Fruit fly (Drosophila melanogaster) whole organism, embryonic: ENCODE data around the gene neb.

Experiments used
- CG10979 ChIP-seq: fragments of 200-800 bp; sonication (Bioruptor generic); optimal IDR thresholded peaks from 2 replicates; lab custom pipeline; 2018; ENCODE audit warnings: missing biosample characterization, mild to moderate bottlenecking, missing genetic modification characterization, moderate library complexity
- CG11085 ChIP-seq: fragments of 200-800 bp; sonication (Bioruptor generic); IDR thresholded peaks from 2 replicates; pipeline ENCODE4 v1.3.6; 2022; ENCODE audit warnings: missing biosample characterization, missing genetic modification characterization
- CG11696 ChIP-seq: fragments of 200-800 bp; sonication (Bioruptor generic); IDR thresholded peaks from 2 replicates; pipeline ENCODE4 v1.3.6; 2022; ENCODE audit warnings: missing biosample characterization, missing genetic modification characterization
- CG12155 ChIP-seq: fragments of 200-800 bp; sonication (Bioruptor generic); optimal IDR thresholded peaks from 3 replicates; lab custom pipeline; 2016; ENCODE audit warnings: missing biosample characterization, missing genetic modification characterization
- CG12744 ChIP-seq: fragments of 200-800 bp; sonication (Bioruptor generic); optimal IDR thresholded peaks from 2 replicates; lab custom pipeline; 2016; ENCODE audit warnings: missing biosample characterization, missing genetic modification characterization
- CG13296 ChIP-seq: fragments of 200-800 bp; sonication (Bioruptor generic); optimal IDR thresholded peaks from 3 replicates; lab custom pipeline; 2018; ENCODE audit warnings: missing biosample characterization, mild to moderate bottlenecking, missing genetic modification characterization
- CG13424 ChIP-seq: fragments of 200-800 bp; sonication (Bioruptor generic); optimal IDR thresholded peaks from 2 replicates; lab custom pipeline; 2019; ENCODE audit warnings: missing biosample characterization, mild to moderate bottlenecking, missing genetic modification characterization, moderate library complexity
- CG17359 ChIP-seq: fragments of 200-800 bp; sonication (Bioruptor generic); optimal IDR thresholded peaks from 3 replicates; lab custom pipeline; 2018; ENCODE audit warnings: missing biosample characterization, mild to moderate bottlenecking, missing genetic modification characterization, moderate library complexity
- CG1792 ChIP-seq: fragments of 200-800 bp; sonication (Bioruptor generic); optimal IDR thresholded peaks from 2 replicates; lab custom pipeline; 2016; ENCODE audit warnings: missing biosample characterization, missing genetic modification characterization
- CG3163 ChIP-seq: fragments of 200-800 bp; sonication (Bioruptor generic); optimal IDR thresholded peaks from 3 replicates; lab custom pipeline; 2016; ENCODE audit warnings: missing biosample characterization, missing genetic modification characterization
- CG32532 ChIP-seq: fragments of 200-800 bp; sonication (Bioruptor generic); IDR thresholded peaks from 2 replicates; pipeline ENCODE4 v1.3.6; 2022; ENCODE audit warnings: missing biosample characterization, missing genetic modification characterization
- CG33213 ChIP-seq: fragments of 200-800 bp; sonication (Bioruptor generic); optimal IDR thresholded peaks from 3 replicates; lab custom pipeline; 2016; ENCODE audit warnings: missing biosample characterization, missing genetic modification characterization
- CG6175 ChIP-seq: fragments of 200-800 bp; sonication (Bioruptor generic); IDR thresholded peaks from 3 replicates; pipeline ENCODE4 v1.3.6; 2022; ENCODE audit warnings: missing biosample characterization, missing genetic modification characterization
- CG7556 ChIP-seq: fragments of 200-800 bp; sonication (Bioruptor generic); optimal IDR thresholded peaks from 2 replicates; lab custom pipeline; 2017; ENCODE audit warnings: missing biosample characterization, mild to moderate bottlenecking, missing genetic modification characterization
- CG7745 ChIP-seq: fragments of 200-800 bp; sonication (Bioruptor generic); optimal IDR thresholded peaks from 2 replicates; lab custom pipeline; 2018; ENCODE audit warnings: missing biosample characterization, mild to moderate bottlenecking, missing genetic modification characterization, moderate library complexity
- CG8388 ChIP-seq: fragments of 200-800 bp; sonication (Bioruptor generic); optimal IDR thresholded peaks from 2 replicates; lab custom pipeline; 2019; ENCODE audit warnings: missing biosample characterization, mild to moderate bottlenecking, missing genetic modification characterization, moderate library complexity
- CG8478 ChIP-seq: fragments of >200 bp; optimal IDR thresholded peaks from 2 replicates; lab custom pipeline; 2018
- CG9437 ChIP-seq: fragments of 200-800 bp; sonication (Bioruptor generic); optimal IDR thresholded peaks from 2 replicates; lab custom pipeline; 2018; ENCODE audit warnings: missing biosample characterization, mild to moderate bottlenecking, missing genetic modification characterization
- Dref ChIP-seq: fragments of 200-800 bp; sonication (Bioruptor generic); IDR thresholded peaks from 2 replicates; pipeline ENCODE4 v1.3.6; 2022; ENCODE audit warnings: missing biosample characterization, missing genetic modification characterization
- E2f1 ChIP-seq: fragments of 200-800 bp; sonication (Bioruptor generic); IDR thresholded peaks from 2 replicates; pipeline ENCODE4 v1.3.6; 2022; ENCODE audit warnings: missing biosample characterization, missing genetic modification characterization
- E2f2 ChIP-seq: fragments of 200-800 bp; sonication (Bioruptor generic); IDR thresholded peaks from 2 replicates; pipeline ENCODE4 v1.3.6; 2022; ENCODE audit warnings: missing biosample characterization, missing genetic modification characterization
- Eip74EF ChIP-seq, 2 experiments: fragments of 200-800 bp in 1 of 2; fragments of >200 bp in 1 of 2; sonication (Bioruptor generic) in 1 of 2; optimal IDR thresholded peaks; 2 replicates each; lab custom pipeline; 2017 to 2019; ENCODE audit warnings: missing biosample characterization in 2 of 2, missing genetic modification characterization in 2 of 2, mild to moderate bottlenecking in 1 of 2, moderate library complexity in 1 of 2
- HLH4C ChIP-seq: fragments of 200-800 bp; sonication (Bioruptor generic); IDR thresholded peaks from 3 replicates; pipeline ENCODE4 v1.3.6; 2022; ENCODE audit warnings: missing biosample characterization, missing genetic modification characterization; ENCODE audit not compliant: partially characterized antibody
- Hmr ChIP-seq: fragments of 200-800 bp; sonication (Bioruptor generic); optimal IDR thresholded peaks from 3 replicates; lab custom pipeline; 2017; ENCODE audit warnings: mild to moderate bottlenecking, missing biosample characterization, missing genetic modification reagents, missing genetic modification characterization
- Hr51 ChIP-seq, 2 experiments: fragments of 200-800 bp; sonication (Bioruptor generic); optimal IDR thresholded peaks; 2 replicates in 1 of 2; 3 replicates in 1 of 2; lab custom pipeline; 2016 to 2018; ENCODE audit warnings: missing biosample characterization in 2 of 2, missing genetic modification characterization in 2 of 2, mild to moderate bottlenecking in 1 of 2, moderate library complexity in 1 of 2
- Max ChIP-seq: fragments of 200-800 bp; sonication (Bioruptor generic); optimal IDR thresholded peaks from 2 replicates; lab custom pipeline; 2016; ENCODE audit warnings: missing biosample characterization, mild to moderate bottlenecking, missing genetic modification characterization
- NC2α ChIP-seq: fragments of 200-800 bp; sonication (Bioruptor generic); optimal IDR thresholded peaks from 2 replicates; lab custom pipeline; 2016; ENCODE audit warnings: missing biosample characterization, missing genetic modification characterization
- Nf-YB ChIP-seq: fragments of 200-800 bp; sonication (Bioruptor generic); optimal IDR thresholded peaks from 3 replicates; lab custom pipeline; 2019; ENCODE audit warnings: missing biosample characterization, mild to moderate bottlenecking, missing genetic modification characterization, moderate library complexity
- Sox102F ChIP-seq: fragments of 200-800 bp; sonication (Bioruptor generic); optimal IDR thresholded peaks from 2 replicates; lab custom pipeline; 2018; ENCODE audit warnings: missing biosample characterization, mild to moderate bottlenecking, missing genetic modification characterization, moderate library complexity
- Sry-β ChIP-seq: fragments of 200-800 bp; sonication (Bioruptor generic); optimal IDR thresholded peaks from 2 replicates; lab custom pipeline; 2018; ENCODE audit warnings: missing biosample characterization, mild to moderate bottlenecking, missing genetic modification characterization, moderate library complexity
- TFAM ChIP-seq: fragments of 200-800 bp; sonication (Bioruptor generic); optimal IDR thresholded peaks from 2 replicates; lab custom pipeline; 2017; ENCODE audit warnings: missing biosample characterization, missing genetic modification characterization, inconsistent platforms
- caup ChIP-seq: fragments of 200-800 bp; sonication (Bioruptor generic); optimal IDR thresholded peaks from 3 replicates; lab custom pipeline; 2017; ENCODE audit warnings: missing biosample characterization, mild to moderate bottlenecking, missing genetic modification characterization, moderate library complexity; ENCODE audit not compliant: severe bottlenecking
- crc ChIP-seq: fragments of 200-800 bp; sonication (Bioruptor generic); optimal IDR thresholded peaks from 2 replicates; lab custom pipeline; 2016; ENCODE audit warnings: missing biosample characterization, missing genetic modification characterization
- ewg ChIP-seq: fragments of 200-800 bp; sonication (Bioruptor generic); optimal IDR thresholded peaks from 3 replicates; lab custom pipeline; 2017; ENCODE audit warnings: mild to moderate bottlenecking, missing biosample characterization, missing genetic modification reagents, missing genetic modification characterization
- eyg ChIP-seq: fragments of 200-800 bp; sonication (Bioruptor generic); optimal IDR thresholded peaks from 3 replicates; lab custom pipeline; 2016; ENCODE audit warnings: missing biosample characterization, missing genetic modification characterization
- ftz-f1 ChIP-seq: fragments of 200-800 bp; sonication (Bioruptor generic); optimal IDR thresholded peaks from 2 replicates; lab custom pipeline; 2016; ENCODE audit warnings: missing biosample characterization, missing genetic modification characterization
- grau ChIP-seq: fragments of 200-800 bp; optimal IDR thresholded peaks from 3 replicates; lab custom pipeline; 2019; ENCODE audit warnings: missing biosample characterization, mild to moderate bottlenecking, missing genetic modification characterization, moderate library complexity
- hb ChIP-seq: fragments of 200-800 bp; sonication (Bioruptor generic); IDR thresholded peaks from 3 replicates; pipeline ENCODE4 v1.3.6; 2022; ENCODE audit warnings: missing biosample characterization, missing genetic modification characterization; ENCODE audit not compliant: partially characterized antibody
- lmd ChIP-seq: fragments of 200-800 bp; sonication (Bioruptor generic); IDR thresholded peaks from 2 replicates; pipeline ENCODE4 v1.3.6; 2022; ENCODE audit warnings: missing biosample characterization, missing genetic modification characterization
- sc ChIP-seq, 3 experiments: fragments of >200 bp in 2 of 3; fragments of 200-800 bp in 1 of 3; sonication (Bioruptor generic) in 1 of 3; optimal IDR thresholded peaks; 2 replicates in 2 of 3; 3 replicates in 1 of 3; lab custom pipeline; 2017; ENCODE audit warnings: mild to moderate bottlenecking in 1 of 3, missing biosample characterization in 1 of 3, missing genetic modification characterization in 1 of 3, missing genetic modification reagents in 1 of 3
- sens ChIP-seq: fragments of 200-800 bp; sonication (Bioruptor generic); peaks from one replicate; lab custom pipeline; 2016; ENCODE audit warnings: missing biosample characterization, missing genetic modification characterization
- seq ChIP-seq: fragments of 200-800 bp; sonication (Bioruptor generic); IDR thresholded peaks from 2 replicates; pipeline ENCODE4 v1.3.6; 2022; ENCODE audit warnings: missing biosample characterization, missing genetic modification characterization
- sisA ChIP-seq: fragments of 200-800 bp; sonication (Bioruptor generic); IDR thresholded peaks from 2 replicates; pipeline ENCODE4 v1.3.6; 2022; ENCODE audit warnings: missing biosample characterization, missing genetic modification characterization
- slbo ChIP-seq: fragments of 200-800 bp; sonication (Bioruptor generic); IDR thresholded peaks from 2 replicates; pipeline ENCODE4 v1.3.6; 2022; ENCODE audit warnings: missing biosample characterization, missing genetic modification characterization
- sr ChIP-seq: fragments of 200-800 bp; sonication (Bioruptor generic); IDR thresholded peaks from 3 replicates; pipeline ENCODE4 v1.3.6; 2022; ENCODE audit warnings: missing biosample characterization, missing genetic modification characterization
- tgo ChIP-seq: fragments of 200-800 bp; sonication (Bioruptor generic); IDR thresholded peaks from 3 replicates; pipeline ENCODE4 v1.3.6; 2022; ENCODE audit warnings: missing biosample characterization, missing genetic modification characterization
- tin ChIP-seq: fragments of 200-800 bp; sonication (Bioruptor generic); optimal IDR thresholded peaks from 3 replicates; lab custom pipeline; 2016; ENCODE audit warnings: missing biosample characterization, missing genetic modification characterization
- tna ChIP-seq: fragments of 200-800 bp; sonication (Bioruptor generic); IDR thresholded peaks from 2 replicates; pipeline ENCODE4 v1.3.6; 2022; ENCODE audit warnings: missing biosample characterization, missing genetic modification characterization; ENCODE audit not compliant: partially characterized antibody
- trem ChIP-seq: fragments of 200-800 bp; optimal IDR thresholded peaks from 3 replicates; lab custom pipeline; 2019; ENCODE audit warnings: missing biosample characterization, mild to moderate bottlenecking, missing genetic modification characterization, moderate library complexity

The neb gene

DNA sequence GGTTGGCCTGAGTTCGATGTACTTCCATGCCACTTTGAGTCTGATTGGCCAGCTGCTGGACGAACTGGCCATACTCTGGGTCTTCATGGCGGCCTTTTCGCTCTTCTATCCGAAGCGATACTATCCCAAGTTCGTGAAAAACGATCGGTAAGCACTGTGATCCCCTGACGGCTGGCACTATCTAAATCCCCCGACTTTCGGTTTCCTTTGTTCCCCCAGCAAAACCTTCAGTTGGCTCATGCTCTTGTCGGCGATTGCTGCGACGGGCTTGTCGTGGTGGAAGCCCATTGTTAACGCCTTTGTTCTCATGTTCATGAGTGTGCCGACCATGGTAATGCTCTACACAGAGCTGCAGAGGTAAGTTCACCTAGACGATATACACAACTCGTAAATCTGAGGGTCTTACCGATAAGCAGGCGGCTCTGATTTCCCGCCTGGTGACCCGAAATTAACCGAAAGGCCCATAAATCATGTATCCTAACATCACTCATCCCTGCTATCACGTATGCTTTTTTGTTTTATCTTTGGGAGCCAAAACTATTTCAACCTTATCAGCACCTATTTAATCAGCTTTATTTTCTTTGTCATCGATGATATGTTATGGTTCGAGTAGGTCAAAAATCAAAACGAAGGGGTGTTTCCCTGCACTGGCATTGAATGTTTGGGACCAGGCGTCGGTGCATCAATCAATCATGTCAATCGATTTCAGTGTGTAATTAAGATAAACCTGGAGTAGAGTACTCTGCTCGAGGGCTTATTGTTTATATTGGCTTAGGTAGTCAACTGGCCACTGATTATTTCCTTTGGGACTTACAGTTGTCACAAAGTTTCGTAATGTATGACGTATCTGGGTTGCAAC, 6.2 kb upstream of the neb start (continued):
- no peak for TF ChIP-seq sr (GFP tag; lab: Robert Waterston, UW)
- no peak for TF ChIP-seq slbo (GFP tag; lab: Robert Waterston, UW)
- TF ChIP-seq Eip74EF (GFP tag; optimal IDR thresholded peaks at IDR 0.05; lab: Kevin White, UChicago): no peak
- no peak for TF ChIP-seq CG11085 (GFP tag; lab: Robert Waterston, UW)
- TF ChIP-seq Nf-YB: no peak
- TF ChIP-seq CG11696 (GFP tag; lab: Robert Waterston, UW): no peak
- TF ChIP-seq sc (optimal IDR thresholded peaks at IDR 0.05; lab: Kevin White, UChicago): no peak
- no peak for TF ChIP-seq sc (GFP tag; optimal IDR thresholded peaks at IDR 0.05; lab: Kevin White, UChicago)
- no peak for TF ChIP-seq Max (GFP tag; lab: Kevin White, UChicago)
- no peak for TF ChIP-seq grau (tag; lab: Kevin White, UChicago)
- no peak for TF ChIP-seq TFAM (GFP tag; lab: Kevin White, UChicago)
- TF ChIP-seq CG10979 (tag; lab: Kevin White, UChicago): no peak
- TF ChIP-seq CG1792: no peak
- TF ChIP-seq CG7745 (tag; lab: Kevin White, UChicago): peak; percentile 49
- no peak for TF ChIP-seq tna (GFP tag; lab: Robert Waterston, UW)
- no peak for TF ChIP-seq CG8388 (GFP tag; lab: Kevin White, UChicago)
- no peak for TF ChIP-seq eyg
- TF ChIP-seq CG32532 (GFP tag; lab: Robert Waterston, UW): no peak
- no peak for TF ChIP-seq ewg (GFP tag; lab: Kevin White, UChicago)
- no peak for TF ChIP-seq NC2α (GFP tag; lab: Kevin White, UChicago)
- peak; percentile 21 for TF ChIP-seq CG13296 (GFP tag; lab: Kevin White, UChicago)
- TF ChIP-seq trem (tag; lab: Kevin White, UChicago): no peak
- TF ChIP-seq crc (GFP tag; lab: Kevin White, UChicago): no peak
- no peak for TF ChIP-seq CG3163
- no peak for TF ChIP-seq Sry-β
- TF ChIP-seq hb: no peak
- TF ChIP-seq CG12744 (GFP tag; lab: Kevin White, UChicago): no peak
- TF ChIP-seq E2f1 (GFP tag; lab: Robert Waterston, UW): no peak
- TF ChIP-seq CG9437: no peak
- no peak for TF ChIP-seq Sox102F
- TF ChIP-seq CG12155: no peak
- TF ChIP-seq CG13424: no peak
- no peak for TF ChIP-seq tin (GFP tag; lab: Kevin White, UChicago)
- TF ChIP-seq CG6175 (GFP tag; lab: Robert Waterston, UW): no peak
- TF ChIP-seq lmd: no peak
- TF ChIP-seq sens (GFP tag; lab: Kevin White, UChicago): peak; percentile 75
- TF ChIP-seq sisA (GFP tag; lab: Robert Waterston, UW): no peak
- no peak for TF ChIP-seq caup
- no peak for TF ChIP-seq Hmr (GFP tag; lab: Kevin White, UChicago)
- TF ChIP-seq CG33213 (GFP tag; lab: Kevin White, UChicago): no peak
- TF ChIP-seq Dref: no peak
- no peak for TF ChIP-seq Hr51 (GFP tag; optimal IDR thresholded peaks at IDR 0.05; lab: Kevin White, UChicago)
- TF ChIP-seq CG17359 (tag; lab: Kevin White, UChicago): no peak
- no peak for TF ChIP-seq CG7556
- TF ChIP-seq tgo (GFP tag; lab: Robert Waterston, UW): no peak
- TF ChIP-seq HLH4C: no peak
- no peak for TF ChIP-seq ftz-f1
- TF ChIP-seq E2f2 (GFP tag; lab: Robert Waterston, UW): no peak
- TF ChIP-seq CG8478 (lab: Kevin White, UChicago): peak; percentile 2
- no peak for TF ChIP-seq seq (GFP tag; lab: Robert Waterston, UW)
